Fruit fly (Drosophila melanogaster) whole organism, larva: Measurements from ENCODE around the gene CG12746.

Source experiments
- noc ChIP-seq: fragments of 200-800 bp; sonication (Bioruptor generic); optimal IDR thresholded peaks from 3 replicates; lab custom pipeline; 2019; ENCODE audit warnings: missing biosample characterization, mild to moderate bottlenecking, missing genetic modification characterization, moderate library complexity

Gene CG12746

DNA sequence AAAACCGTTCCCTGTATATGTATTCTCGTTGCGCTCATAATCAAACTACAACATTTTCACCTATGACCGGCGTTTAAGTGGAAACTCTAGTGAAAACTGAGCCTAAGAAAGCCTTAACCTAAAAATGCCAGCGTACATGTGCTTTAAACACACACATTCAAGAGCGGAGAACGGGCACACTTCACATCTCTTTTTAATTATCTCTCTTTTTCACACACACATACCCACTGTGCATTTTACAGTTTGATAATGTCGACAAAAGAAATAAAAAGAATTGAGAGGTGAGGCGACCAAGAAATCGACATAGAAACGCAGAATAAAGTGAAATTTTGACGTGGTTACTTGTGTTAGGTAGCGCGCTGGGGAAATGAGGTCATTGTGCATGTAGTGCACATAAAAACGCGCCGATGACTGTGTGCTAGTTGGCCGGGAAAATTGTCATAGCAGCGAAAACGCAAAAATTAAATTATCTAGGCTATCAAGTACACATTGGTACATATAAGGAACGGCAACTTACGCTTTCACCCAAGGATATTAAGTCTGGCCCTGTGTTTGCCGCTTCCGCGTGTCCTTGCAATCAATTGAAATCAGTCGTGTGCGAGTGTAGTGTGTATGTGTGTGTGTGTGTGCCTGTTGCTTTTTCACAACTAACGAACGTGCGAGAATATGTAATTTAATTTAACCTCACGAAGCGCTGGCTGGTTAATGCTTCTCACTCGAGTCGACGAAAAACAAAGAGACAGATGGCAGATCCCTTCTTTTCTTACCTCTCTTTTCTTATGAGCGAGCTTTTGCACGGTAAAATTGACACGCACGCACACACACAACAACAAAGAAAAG lies 35.1 kb downstream of the CG12746 start:
- no peak for TF ChIP-seq noc (tag; lab: Kevin White, UChicago)

- no peak for TF ChIP-seq noc (tag; lab: Kevin White, UChicago)
These were observed 35.8 kb downstream of the CG12746 start for dm6 chr3R:5600361-5601043.

dm6 chr3R:5601044-5601523 lies 36.4 kb downstream of the CG12746 start, which contains the start of the genes kra and SecS:
kra (minus strand) TSS chr3R:5601136.
SecS (plus strand) TSS chr3R:5601433.
- peak; percentile 55 for TF ChIP-seq noc (tag; lab: Kevin White, UChicago)

dm6 chr3R:5606477-5606876 lies 41.8 kb downstream of the CG12746 start, which contains the start of gene asl:
asl (minus strand) TSS chr3R:5606543.
- no peak for TF ChIP-seq noc (tag; lab: Kevin White, UChicago)

DNA sequence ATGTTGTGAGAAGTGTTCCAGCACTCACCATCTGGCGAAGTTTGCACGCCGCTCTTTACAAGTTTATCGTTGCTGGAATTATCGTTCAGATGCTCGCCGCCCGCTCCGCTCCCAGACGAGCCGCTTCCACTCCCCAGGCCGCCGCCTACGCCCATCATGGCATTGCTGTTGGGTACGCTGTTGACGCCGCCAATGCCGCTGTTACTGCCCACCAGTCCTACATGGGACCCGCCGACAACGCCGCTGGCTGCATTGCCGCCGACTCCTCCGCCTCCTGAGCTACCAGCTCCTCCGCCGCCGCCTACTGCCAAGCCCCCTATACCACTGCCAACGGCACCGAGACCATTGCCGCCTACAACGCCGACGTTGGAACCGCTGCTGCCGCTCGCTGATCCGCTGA lies 43.8 kb downstream of the CG12746 start:
- no peak for TF ChIP-seq noc (tag; lab: Kevin White, UChicago)

- TF ChIP-seq noc (tag; lab: Kevin White, UChicago), result no peak
These were observed 46.0 kb downstream of the CG12746 start for dm6 chr3R:5610656-5611055.

DNA sequence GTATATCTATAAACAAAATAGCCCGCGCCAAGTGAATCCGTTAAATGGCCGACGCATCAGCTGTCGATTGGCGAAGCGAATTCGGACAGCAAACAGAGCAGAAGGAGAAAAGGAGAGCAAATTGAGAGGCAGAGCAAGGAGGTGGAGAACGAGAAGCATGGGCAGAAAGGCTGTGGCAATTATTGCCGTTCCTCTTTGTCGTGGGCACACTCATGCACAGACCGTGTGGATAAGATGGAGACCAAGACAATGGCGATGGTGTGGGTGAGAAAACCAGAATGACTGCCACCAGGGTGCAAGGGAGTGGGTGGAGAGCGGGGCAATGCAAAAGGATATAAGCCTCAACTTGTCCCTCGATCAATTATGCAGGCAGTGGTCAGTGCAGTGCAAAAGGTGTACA lies 46.5 kb downstream of the CG12746 start:
- no peak for TF ChIP-seq noc (tag; lab: Kevin White, UChicago)

DNA sequence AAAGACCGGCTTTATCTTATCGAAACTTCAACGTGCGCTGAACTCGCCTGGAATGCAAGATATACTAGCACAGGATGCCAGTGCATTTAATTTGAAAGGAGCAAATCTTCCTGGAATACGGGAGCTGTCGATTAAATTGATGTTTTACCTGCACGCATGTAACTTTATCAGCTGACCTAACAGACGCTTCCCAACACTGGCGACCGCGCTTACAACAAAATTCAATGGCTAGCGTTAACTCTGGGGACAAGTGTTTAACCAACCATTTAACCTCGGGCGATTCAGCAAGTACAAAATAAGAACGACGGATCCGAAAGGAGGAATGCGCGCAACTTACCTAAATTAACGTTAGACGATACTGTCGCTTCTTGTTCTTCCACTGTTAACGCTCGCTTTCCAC lies 47.1 kb downstream of the CG12746 start:
- no peak for TF ChIP-seq noc (tag; lab: Kevin White, UChicago)

- TF ChIP-seq noc (tag; lab: Kevin White, UChicago), result no peak
These were observed 47.9 kb downstream of the CG12746 start, which contains the start of gene Rga for dm6 chr3R:5612372-5613113. Rga (minus strand) TSS chr3R:5613112.

DNA sequence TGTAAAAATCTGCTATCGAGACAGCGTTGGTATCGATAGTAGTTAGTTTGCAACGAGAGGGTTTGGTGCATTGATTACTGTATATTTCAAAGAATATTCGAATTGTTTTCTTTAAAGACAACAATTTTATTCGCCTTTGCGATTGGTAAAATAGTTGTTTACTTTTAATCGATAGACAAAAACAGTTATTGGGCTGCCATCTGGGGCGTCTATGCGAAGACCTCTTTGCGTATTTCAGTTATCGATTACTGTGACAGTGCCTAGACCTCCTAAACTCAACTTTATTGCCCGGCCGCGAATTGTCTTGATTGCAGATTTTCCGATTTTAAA lies 48.4 kb downstream of the CG12746 start, which contains the start of gene Atu:
Gene Atu, plus strand, starts transcription at position 245 of the 330 bp plus-strand sequence.
- TF ChIP-seq noc (tag; lab: Kevin White, UChicago), result no peak

DNA sequence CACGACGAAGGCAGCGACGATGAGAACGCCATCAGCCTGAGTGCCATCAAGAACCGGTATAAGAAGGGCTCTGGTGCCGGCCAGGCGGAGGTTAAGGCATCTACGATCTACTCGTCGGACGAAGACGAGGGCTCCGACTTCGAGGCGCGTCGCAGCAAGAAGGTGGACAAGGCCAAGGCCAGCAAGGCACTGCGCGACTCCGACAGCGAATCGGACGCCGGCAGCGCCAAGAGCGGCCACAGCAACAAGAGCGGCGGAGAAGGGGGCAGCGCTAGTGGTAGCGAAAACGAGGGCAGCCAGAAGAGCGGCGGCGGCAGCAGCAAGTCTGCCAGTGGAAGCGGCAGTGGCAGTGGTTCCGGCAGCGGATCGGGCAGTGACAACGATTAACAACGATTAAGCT lies 50.8 kb downstream of the CG12746 start:
- TF ChIP-seq noc (tag; lab: Kevin White, UChicago), result no peak
